Worm (Caenorhabditis elegans): Measurements from ENCODE around the gene T24B8.7.

ce11 chrII:9069836-9070235, 16.4 kb upstream of the T24B8.7 start:
- TF ChIP-seq ref-1 (GFP tag; conservative IDR thresholded peaks at IDR 0.05) = no peak
- no peak for TF ChIP-seq ztf-29 (GFP tag; IDR thresholded peaks at IDR 0.05)
